In the genomic region with DNA sequence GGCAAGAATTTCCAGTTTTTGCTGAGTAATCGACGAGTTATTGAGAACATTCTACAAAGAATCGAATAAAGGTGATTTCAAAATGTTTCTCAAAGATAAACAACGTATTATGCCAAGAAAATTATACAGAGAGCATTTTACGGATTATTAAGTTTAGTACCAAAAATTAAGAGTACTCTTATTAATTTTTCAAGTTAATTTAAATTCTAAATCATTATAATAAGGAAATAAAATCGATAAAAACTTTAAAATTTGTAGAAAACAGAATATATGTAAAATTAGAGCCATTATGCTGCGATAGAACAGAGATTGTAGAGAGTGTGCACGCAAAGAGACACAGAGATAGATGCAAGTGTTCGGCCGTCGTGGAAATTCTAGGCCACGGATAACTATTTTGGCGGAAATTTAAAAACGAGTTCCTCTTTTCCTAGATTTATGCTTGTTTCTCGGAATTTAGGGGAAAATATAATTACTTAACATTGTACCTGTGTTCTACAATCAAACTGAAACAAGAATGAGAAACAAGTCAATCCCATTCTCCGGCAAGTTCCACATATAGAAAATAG, we compare ENCODE assay signal across 1 worm cellular context.
TF ChIP-seq lines count a peak whose summit lies in the region.

A gene (minus strand): TSS at position 51 of the 566 bp plus-strand sequence.

TF ChIP-seq in whole organism, L1 larva, 84 proteins besides CTCF, POLR2A, EP300 and RAD21 (continued from another document):
- TF ChIP-seq jun-1 (tag; optimal IDR thresholded peaks at IDR 0.05; lab: Kevin White, UChicago) = no peak
- no peak for TF ChIP-seq egl-27 (tag; optimal IDR thresholded peaks at IDR 0.05; lab: Kevin White, UChicago)
- peak; percentile 33 for TF ChIP-seq lin-15B (tag; optimal IDR thresholded peaks at IDR 0.05; lab: Kevin White, UChicago)
- peak; percentile 50 for TF ChIP-seq F16B12.6 (tag; optimal IDR thresholded peaks at IDR 0.05; lab: Kevin White, UChicago)
